Worm (Caenorhabditis elegans): ENCODE data around the gene T28H10.2.

ce11 chrV:12526758-12527157 lies 14.0 kb upstream of the T28H10.2 start, which contains the start of gene F45D3.1:
- TF ChIP-seq unc-39 (tag; optimal IDR thresholded peaks at IDR 0.05): no peak
- no peak for TF ChIP-seq ZK546.5 (tag; optimal IDR thresholded peaks at IDR 0.05)
- no peak for TF ChIP-seq ama-1 (optimal IDR thresholded peaks at IDR 0.05)
- TF ChIP-seq nhr-48 (tag; optimal IDR thresholded peaks at IDR 0.05): no peak
- TF ChIP-seq egl-27 (tag; optimal IDR thresholded peaks at IDR 0.05): no peak
- TF ChIP-seq F49E8.2 (tag; optimal IDR thresholded peaks at IDR 0.05; ENCODE audit: borderline replicate concordance): no peak

Measured in whole organism, L4 larva.